Worm (Caenorhabditis elegans): ENCODE results near the gene T16G12.1.

T16G12.1 gene

DNA sequence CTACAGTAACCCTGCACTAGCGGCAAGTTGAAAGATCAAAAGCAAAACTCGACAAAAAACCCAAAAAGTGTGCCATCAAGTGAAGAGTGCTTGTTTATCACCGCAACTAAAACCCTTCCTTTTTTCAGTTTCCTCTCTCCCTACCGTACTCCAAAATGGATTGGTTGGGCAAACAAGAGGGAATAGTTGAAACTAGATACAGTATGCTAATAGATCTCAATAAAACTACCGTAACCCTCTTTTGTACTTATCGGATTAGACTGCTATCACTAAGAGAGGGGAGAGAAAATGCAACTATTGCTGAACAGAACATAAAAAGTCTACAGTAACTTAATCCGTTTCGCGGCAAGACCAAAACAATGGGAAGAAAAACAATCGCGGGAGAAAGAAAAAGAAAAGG, 45.7 kb upstream of the T16G12.1 start:
- no peak for TF ChIP-seq elt-3 (tag; optimal IDR thresholded peaks at IDR 0.05)

DNA sequence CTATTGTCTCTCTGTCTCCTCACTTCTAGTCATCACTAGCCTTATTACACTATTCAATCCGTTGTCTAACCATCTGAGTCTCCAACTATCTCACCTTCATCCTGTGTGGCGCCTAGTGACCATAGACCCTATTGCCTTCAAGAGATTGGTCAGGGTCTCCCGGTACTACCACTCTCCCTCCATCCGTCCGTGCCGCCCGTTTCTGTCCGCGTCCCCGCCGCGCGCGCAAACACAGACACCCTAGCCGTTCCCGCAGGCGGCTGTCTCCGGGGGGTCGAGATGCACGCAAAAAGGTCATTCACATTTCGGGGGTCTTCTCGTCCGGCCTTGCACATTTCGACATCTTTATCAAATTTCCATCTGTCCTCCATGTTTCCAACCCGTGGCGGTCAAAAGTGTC, 44.9 kb upstream of the T16G12.1 start:
- no peak for TF ChIP-seq ceh-39 (tag; optimal IDR thresholded peaks at IDR 0.05)
- no peak for TF ChIP-seq hlh-1 (tag; optimal IDR thresholded peaks at IDR 0.05)
- no peak for TF ChIP-seq tbx-8 (GFP tag; optimal IDR thresholded peaks at IDR 0.05)
- peak; percentile 28 for TF ChIP-seq drap-1 (GFP tag; optimal IDR thresholded peaks at IDR 0.05)
- TF ChIP-seq snpc-4 (tag; optimal IDR thresholded peaks at IDR 0.05), result no peak
- TF ChIP-seq sem-2 (GFP tag; optimal IDR thresholded peaks at IDR 0.05), result no peak
- peak; percentile 21 for TF ChIP-seq lsy-2 (tag; optimal IDR thresholded peaks at IDR 0.05)
- no peak for TF ChIP-seq lin-13 (tag; optimal IDR thresholded peaks at IDR 0.05)
- peak; percentile 79 for TF ChIP-seq sptf-1 (tag; optimal IDR thresholded peaks at IDR 0.05)
- no peak for TF ChIP-seq flh-1 (GFP tag; optimal IDR thresholded peaks at IDR 0.05)
- no peak for TF ChIP-seq elt-1 (tag; optimal IDR thresholded peaks at IDR 0.05; ENCODE audit: borderline replicate concordance, insufficient read depth)
- no peak for TF ChIP-seq elt-3 (tag; optimal IDR thresholded peaks at IDR 0.05)
- TF ChIP-seq mls-2 (tag; optimal IDR thresholded peaks at IDR 0.05), result peak; percentile 58
- TF ChIP-seq nhr-12 (tag; optimal IDR thresholded peaks at IDR 0.05), result no peak
- no peak for TF ChIP-seq ztf-11 (tag; optimal IDR thresholded peaks at IDR 0.05)
- peak; percentile 3 for TF ChIP-seq unc-62 (GFP tag; optimal IDR thresholded peaks at IDR 0.05)
- TF ChIP-seq mab-5 (tag; optimal IDR thresholded peaks at IDR 0.05), result no peak
- TF ChIP-seq cnd-1 (tag; optimal IDR thresholded peaks at IDR 0.05), result peak; percentile 69
- TF ChIP-seq zip-8 (tag; optimal IDR thresholded peaks at IDR 0.05), result no peak
- peak; percentile 58 for TF ChIP-seq pha-4 (tag; optimal IDR thresholded peaks at IDR 0.05)
- TF ChIP-seq unc-39 (tag; optimal IDR thresholded peaks at IDR 0.05), result no peak
- no peak for TF ChIP-seq nhr-76 (tag; optimal IDR thresholded peaks at IDR 0.05)
- no peak for TF ChIP-seq mep-1 (tag; optimal IDR thresholded peaks at IDR 0.05)
- peak; percentile 9 for TF ChIP-seq nhr-2 (tag; optimal IDR thresholded peaks at IDR 0.05)
- TF ChIP-seq unc-120 (tag; optimal IDR thresholded peaks at IDR 0.05; ENCODE audit: poor library complexity, severe bottlenecking), result peak; percentile 56
- no peak for TF ChIP-seq nhr-237 (tag; optimal IDR thresholded peaks at IDR 0.05)
- peak; percentile 91 for TF ChIP-seq ham-2 (GFP tag; optimal IDR thresholded peaks at IDR 0.05)
- no peak for TF ChIP-seq blmp-1 (tag; optimal IDR thresholded peaks at IDR 0.05)
- no peak for TF ChIP-seq ceh-43 (GFP tag; optimal IDR thresholded peaks at IDR 0.05)
- TF ChIP-seq bed-3 (GFP tag; optimal IDR thresholded peaks at IDR 0.05), result peak; percentile 9
- no peak for TF ChIP-seq lin-32 (GFP tag; optimal IDR thresholded peaks at IDR 0.05)
- peak; percentile 59 for TF ChIP-seq M03D4.4 (tag; optimal IDR thresholded peaks at IDR 0.05)
- TF ChIP-seq nhr-28 (tag; optimal IDR thresholded peaks at IDR 0.05), result no peak
- no peak for TF ChIP-seq ceh-83 (GFP tag; optimal IDR thresholded peaks at IDR 0.05)
- TF ChIP-seq ces-1 (GFP tag; optimal IDR thresholded peaks at IDR 0.05), result no peak

DNA sequence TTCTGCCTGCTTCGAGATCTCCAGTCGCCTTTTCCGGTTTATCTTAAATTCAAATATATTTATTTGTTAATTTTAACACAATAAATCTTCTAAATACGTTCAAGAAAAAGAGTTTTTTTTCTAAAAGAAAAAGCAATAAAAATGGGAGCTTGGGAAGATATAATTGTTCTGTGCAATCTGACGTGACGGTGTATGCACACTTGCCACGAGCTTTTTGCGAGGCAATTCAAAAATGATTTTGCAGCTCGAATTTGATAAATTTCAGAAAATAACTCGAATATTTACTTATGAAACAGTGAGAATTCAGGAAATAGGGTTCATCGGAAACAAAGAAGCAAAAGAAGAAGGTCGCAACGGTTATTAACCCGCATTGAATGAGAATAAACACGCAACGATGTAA, 43.4 kb upstream of the T16G12.1 start:
- TF ChIP-seq ceh-83 (GFP tag; optimal IDR thresholded peaks at IDR 0.05) (no peak), lin-32 (GFP tag; optimal IDR thresholded peaks at IDR 0.05) (peak; percentile 2)

DNA sequence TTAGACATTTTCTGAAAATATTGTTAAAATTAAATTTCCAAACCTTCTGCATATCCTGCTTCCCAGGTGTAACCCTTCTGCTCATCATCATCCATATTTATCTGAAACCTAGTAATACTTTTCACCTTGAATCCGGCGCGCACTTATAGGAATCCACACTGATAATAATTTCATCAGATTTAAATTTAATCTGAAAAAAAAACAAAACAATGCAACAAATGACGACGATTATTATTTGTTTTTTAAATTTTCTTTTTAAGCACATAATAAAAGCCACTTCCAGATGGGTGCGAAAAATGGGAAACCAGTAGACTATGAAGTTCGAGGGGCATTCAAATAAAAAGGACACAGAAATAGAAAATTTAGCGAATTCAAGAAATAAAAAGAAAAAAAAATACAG, 41.0 kb upstream of the T16G12.1 start, which contains the start of gene gtf-2H2C:
gtf-2H2C (minus strand) TSS at position 101 of the 400 bp plus-strand sequence.
- TF ChIP-seq nhr-237 (tag; optimal IDR thresholded peaks at IDR 0.05), result no peak
- TF ChIP-seq unc-62 (GFP tag; optimal IDR thresholded peaks at IDR 0.05), result no peak
- no peak for TF ChIP-seq ceh-83 (GFP tag; optimal IDR thresholded peaks at IDR 0.05)
- no peak for TF ChIP-seq ceh-39 (tag; optimal IDR thresholded peaks at IDR 0.05)
- TF ChIP-seq mab-5 (tag; optimal IDR thresholded peaks at IDR 0.05), result no peak
- no peak for TF ChIP-seq elt-1 (tag; optimal IDR thresholded peaks at IDR 0.05; ENCODE audit: borderline replicate concordance, insufficient read depth)
- TF ChIP-seq ham-2 (GFP tag; optimal IDR thresholded peaks at IDR 0.05), result no peak
- no peak for TF ChIP-seq unc-39 (tag; optimal IDR thresholded peaks at IDR 0.05)
- TF ChIP-seq ces-1 (GFP tag; optimal IDR thresholded peaks at IDR 0.05), result no peak
- no peak for TF ChIP-seq M03D4.4 (tag; optimal IDR thresholded peaks at IDR 0.05)
